Worm (Caenorhabditis elegans) whole organism, L2 larva: ENCODE measurements around the gene C25E10.7.

Source experiments
- C34F6.9 ChIP-seq: fragments of 150-350 bp; optimal IDR thresholded peaks from 2 replicates; lab custom pipeline; 2014; ENCODE audit warnings: missing biosample characterization, missing genetic modification characterization
- F13H6.1 ChIP-seq: sonication (generic microtip); optimal IDR thresholded peaks from 2 replicates; lab custom pipeline; 2016; ENCODE audit warnings: missing genetic modification characterization, missing compliant biosample characterization
- R02D3.7 ChIP-seq: fragments of 150-350 bp; optimal IDR thresholded peaks from 2 replicates; lab custom pipeline; 2014; ENCODE audit warnings: missing biosample characterization, missing genetic modification characterization
- ZK546.5 ChIP-seq: sonication (generic microtip); optimal IDR thresholded peaks from 2 replicates; lab custom pipeline; 2017; ENCODE audit warnings: missing biosample characterization, missing genetic modification characterization
- alr-1 ChIP-seq: fragments of 150-350 bp; optimal IDR thresholded peaks from 2 replicates; lab custom pipeline; 2014; ENCODE audit warnings: missing biosample characterization, missing genetic modification characterization
- aly-2 ChIP-seq: fragments of 150-350 bp; optimal IDR thresholded peaks from 2 replicates; lab custom pipeline; 2014; ENCODE audit warnings: missing biosample characterization, missing genetic modification characterization
- ama-1 ChIP-seq: fragments of 150-350 bp; optimal IDR thresholded peaks from 2 replicates; lab custom pipeline; 2018; ENCODE audit warnings: inconsistent platforms
- ceh-16 ChIP-seq: fragments of 150-350 bp; optimal IDR thresholded peaks from 2 replicates; lab custom pipeline; 2014; ENCODE audit warnings: missing biosample characterization, missing genetic modification characterization
- crh-2 ChIP-seq: sonication (generic microtip); optimal IDR thresholded peaks from 2 replicates; lab custom pipeline; 2017; ENCODE audit warnings: missing biosample characterization, missing genetic modification characterization
- dmd-4 ChIP-seq: sonication (generic microtip); optimal IDR thresholded peaks from 2 replicates; lab custom pipeline; 2017; ENCODE audit warnings: missing biosample characterization, missing genetic modification characterization
- egl-27 ChIP-seq: sonication (generic microtip); optimal IDR thresholded peaks from 3 replicates; lab custom pipeline; 2017; ENCODE audit warnings: missing biosample characterization, missing genetic modification reagents, missing genetic modification characterization
- elt-1 ChIP-seq: fragments of 150-350 bp; optimal IDR thresholded peaks from 2 replicates; lab custom pipeline; 2014; ENCODE audit warnings: missing biosample characterization, missing genetic modification characterization
- elt-3 ChIP-seq: sonication (generic microtip); optimal IDR thresholded peaks from 2 replicates; lab custom pipeline; 2017; ENCODE audit warnings: missing biosample characterization, missing genetic modification characterization
- fos-1 ChIP-seq: fragments of 150-350 bp; optimal IDR thresholded peaks from 2 replicates; lab custom pipeline; 2014; ENCODE audit warnings: missing biosample characterization, missing genetic modification characterization
- lin-11 ChIP-seq: fragments of 150-350 bp; sonication (generic microtip); optimal IDR thresholded peaks from 2 replicates; lab custom pipeline; 2014; ENCODE audit warnings: missing biosample characterization, missing genetic modification characterization, inconsistent platforms, mixed read lengths
- lin-13 ChIP-seq: fragments of 150-350 bp; optimal IDR thresholded peaks from 2 replicates; lab custom pipeline; 2014; ENCODE audit warnings: missing biosample characterization, missing genetic modification reagents, missing genetic modification characterization
- lin-39 ChIP-seq: fragments of 150-350 bp; optimal IDR thresholded peaks from 2 replicates; lab custom pipeline; 2014; ENCODE audit warnings: missing biosample characterization, missing genetic modification reagents, missing genetic modification characterization
- lsy-2 ChIP-seq, 2 experiments: fragments of 150-350 bp in 1 of 2; sonication (generic microtip) in 1 of 2; optimal IDR thresholded peaks; 2 replicates each; lab custom pipeline; 2014 to 2017; ENCODE audit warnings: missing biosample characterization in 2 of 2, missing genetic modification characterization in 2 of 2
- mab-5 ChIP-seq: fragments of 150-350 bp; optimal IDR thresholded peaks from 2 replicates; lab custom pipeline; 2014; ENCODE audit warnings: missing biosample characterization, missing genetic modification characterization
- mdl-1 ChIP-seq, 2 experiments: fragments of 150-350 bp in 1 of 2; sonication (generic microtip) in 1 of 2; optimal IDR thresholded peaks; 2 replicates each; lab custom pipeline; 2017; ENCODE audit warnings: missing biosample characterization in 2 of 2, missing genetic modification characterization in 2 of 2
- nhr-11 ChIP-seq: fragments of 150-350 bp; optimal IDR thresholded peaks from 2 replicates; lab custom pipeline; 2014; ENCODE audit warnings: missing biosample characterization, missing genetic modification characterization
- nhr-12 ChIP-seq: fragments of 150-350 bp; optimal IDR thresholded peaks from 2 replicates; lab custom pipeline; 2014; ENCODE audit warnings: missing biosample characterization, missing genetic modification characterization
- nhr-129 ChIP-seq: fragments of 150-350 bp; optimal IDR thresholded peaks from 2 replicates; lab custom pipeline; 2014; ENCODE audit warnings: missing biosample characterization, missing genetic modification characterization
- nhr-21 ChIP-seq: fragments of 150-350 bp; optimal IDR thresholded peaks from 2 replicates; lab custom pipeline; 2014; ENCODE audit warnings: missing biosample characterization, missing genetic modification characterization
- nhr-23 ChIP-seq: fragments of 150-350 bp; optimal IDR thresholded peaks from 2 replicates; lab custom pipeline; 2014; ENCODE audit warnings: missing biosample characterization, missing genetic modification reagents, missing genetic modification characterization
- nhr-237 ChIP-seq: fragments of 150-350 bp; optimal IDR thresholded peaks from 2 replicates; lab custom pipeline; 2014; ENCODE audit warnings: missing biosample characterization, missing genetic modification characterization
- nhr-25 ChIP-seq: fragments of 150-350 bp; sonication (generic microtip); optimal IDR thresholded peaks from 3 replicates; lab custom pipeline; 2014; ENCODE audit warnings: missing biosample characterization, missing genetic modification characterization
- nhr-6 ChIP-seq: fragments of 150-350 bp; optimal IDR thresholded peaks from 2 replicates; lab custom pipeline; 2014; ENCODE audit warnings: missing biosample characterization, missing genetic modification characterization
- nhr-77 ChIP-seq: fragments of 150-350 bp; optimal IDR thresholded peaks from 2 replicates; lab custom pipeline; 2014; ENCODE audit warnings: missing biosample characterization, missing genetic modification characterization
- sem-4 ChIP-seq: fragments of 150-350 bp; optimal IDR thresholded peaks from 2 replicates; lab custom pipeline; 2014; ENCODE audit warnings: missing biosample characterization, missing genetic modification reagents, missing genetic modification characterization
- skn-1 ChIP-seq: sonication (generic microtip); optimal IDR thresholded peaks from 2 replicates; lab custom pipeline; 2017; ENCODE audit warnings: missing biosample characterization, missing genetic modification characterization
- sma-3 ChIP-seq: sonication (generic microtip); optimal IDR thresholded peaks from 2 replicates; lab custom pipeline; 2016; ENCODE audit warnings: missing genetic modification reagents, missing genetic modification characterization, missing compliant biosample characterization
- sma-9 ChIP-seq, 2 experiments: fragments of 150-350 bp in 1 of 2; sonication (generic microtip) in 1 of 2; optimal IDR thresholded peaks; 2 replicates each; lab custom pipeline; 2014 to 2016; ENCODE audit warnings: missing genetic modification characterization in 2 of 2, mild to moderate bottlenecking in 1 of 2, missing biosample characterization in 1 of 2, missing compliant biosample characterization in 1 of 2, missing genetic modification reagents in 1 of 2, moderate library complexity in 1 of 2
- snpc-4 ChIP-seq: fragments of 150-350 bp; optimal IDR thresholded peaks from 2 replicates; lab custom pipeline; 2014; ENCODE audit warnings: missing biosample characterization, missing genetic modification characterization
- unc-55 ChIP-seq: fragments of 150-350 bp; sonication (generic microtip); optimal IDR thresholded peaks from 3 replicates; lab custom pipeline; 2014; ENCODE audit warnings: missing biosample characterization, missing genetic modification reagents, missing genetic modification characterization
- unc-62 ChIP-seq: fragments of 150-350 bp; optimal IDR thresholded peaks from 2 replicates; lab custom pipeline; 2014; ENCODE audit warnings: missing biosample characterization, missing genetic modification reagents, missing genetic modification characterization
- ztf-1 ChIP-seq: fragments of 200-800 bp; sonication (Bioruptor generic); conservative IDR thresholded peaks from 2 replicates; pipeline ENCODE4 v1.3.6; 2022; ENCODE audit warnings: missing genetic modification characterization, missing compliant biosample characterization
- ztf-4 ChIP-seq: fragments of 150-350 bp; optimal IDR thresholded peaks from 2 replicates; lab custom pipeline; 2014; ENCODE audit warnings: missing biosample characterization, missing genetic modification characterization

C25E10.7 gene

ce11 chrV:9063134-9063533 lies 12.1 kb upstream of the C25E10.7 start:
- no peak for TF ChIP-seq elt-3 (tag; lab: Kevin White, UChicago)
- TF ChIP-seq crh-2 = no peak
- no peak for TF ChIP-seq skn-1 (tag; lab: Kevin White, UChicago)
- TF ChIP-seq C34F6.9 (tag; lab: Kevin White, UChicago) = no peak
- TF ChIP-seq nhr-25 (tag; lab: Kevin White, UChicago) = peak; percentile 27

ce11 chrV:9062341-9062740 lies 11.3 kb upstream of the C25E10.7 start, which contains the start of gene C25E10.12:
Gene C25E10.12, minus strand, starts transcription at chrV:9062441.
- TF ChIP-seq nhr-11 (tag; lab: Kevin White, UChicago) = no peak
- no peak for TF ChIP-seq elt-3 (tag; lab: Kevin White, UChicago)
- TF ChIP-seq sma-9 (GFP tag; optimal IDR thresholded peaks at IDR 0.05; lab: Kevin White, UChicago) = no peak
- TF ChIP-seq sma-9 (tag; optimal IDR thresholded peaks at IDR 0.05; lab: Kevin White, UChicago) = no peak
- TF ChIP-seq ztf-4 = no peak
- TF ChIP-seq sem-4 (tag; lab: Kevin White, UChicago) = no peak
- TF ChIP-seq lin-11 = no peak
- no peak for TF ChIP-seq nhr-237 (tag; lab: Kevin White, UChicago)
- no peak for TF ChIP-seq F13H6.1
- TF ChIP-seq alr-1 (tag; lab: Kevin White, UChicago) = no peak
- no peak for TF ChIP-seq nhr-12
- no peak for TF ChIP-seq fos-1 (tag; lab: Kevin White, UChicago)
- TF ChIP-seq lin-39 (tag; lab: Kevin White, UChicago) = no peak
- no peak for TF ChIP-seq R02D3.7 (tag; lab: Kevin White, UChicago)
- no peak for TF ChIP-seq elt-1 (tag; lab: Kevin White, UChicago)
- TF ChIP-seq, all 48 proteins: peak for 0

- TF ChIP-seq elt-3 (tag; lab: Kevin White, UChicago) = no peak
- TF ChIP-seq fos-1 (tag; lab: Kevin White, UChicago) = no peak
- TF ChIP-seq lsy-2 (tag; optimal IDR thresholded peaks at IDR 0.05; lab: Kevin White, UChicago) = no peak
- TF ChIP-seq, all 48 proteins: peak for 0
These were observed 8.5 kb upstream of the C25E10.7 start, which contains the start of the genes C25E10.16 and C25E10.13 for ce11 chrV:9059468-9059867. Gene C25E10.16, minus strand, starts transcription at chrV:9059568. Gene C25E10.13, plus strand, starts transcription at chrV:9059723.

- TF ChIP-seq ztf-4 (no peak), unc-62 (GFP tag; lab: Kevin White, UChicago) (no peak), sma-3 (GFP tag; lab: Kevin White, UChicago) (no peak), ama-1 (no peak), mab-5 (tag; lab: Kevin White, UChicago) (no peak), nhr-6 (tag; lab: Kevin White, UChicago) (no peak), ztf-1 (GFP tag; lab: Robert Waterston, UW) (no peak), lin-11 (no peak), egl-27 (tag; lab: Kevin White, UChicago) (no peak), elt-3 (tag; lab: Kevin White, UChicago) (no peak), elt-1 (tag; lab: Kevin White, UChicago) (no peak), aly-2 (no peak), lin-39 (tag; lab: Kevin White, UChicago) (no peak), F13H6.1 (no peak), nhr-23 (no peak), nhr-77 (tag; lab: Kevin White, UChicago) (no peak), mdl-1 (tag; optimal IDR thresholded peaks at IDR 0.05; lab: Kevin White, UChicago) (no peak), unc-55 (GFP tag; lab: Kevin White, UChicago) (no peak)
- TF ChIP-seq, all 48 proteins: peak for 0
These were observed 7.6 kb upstream of the C25E10.7 start, which contains the start of gene C25E10.11 for ce11 chrV:9058627-9059026. Gene C25E10.11, minus strand, starts transcription at chrV:9058727.

ce11 chrV:9056253-9056652 lies 5.3 kb upstream of the C25E10.7 start, which contains the start of gene C25E10.10:
Gene C25E10.10, minus strand, starts transcription at chrV:9056353.
- TF ChIP-seq lin-11 (no peak), dmd-4 (tag; lab: Kevin White, UChicago) (no peak), snpc-4 (no peak), F13H6.1 (no peak), ama-1 (no peak), ceh-16 (tag; lab: Kevin White, UChicago) (no peak), nhr-129 (no peak), ZK546.5 (tag; lab: Kevin White, UChicago) (no peak), alr-1 (tag; lab: Kevin White, UChicago) (no peak), nhr-21 (tag; lab: Kevin White, UChicago) (no peak), crh-2 (no peak), ztf-1 (GFP tag; lab: Robert Waterston, UW) (no peak), lin-13 (GFP tag; lab: Kevin White, UChicago) (no peak), nhr-6 (tag; lab: Kevin White, UChicago) (no peak)
